Fruit fly (Drosophila melanogaster) whole organism, embryonic: Measurements from ENCODE around the gene dally.
A peak's percentile ranks its signal among the peaks of the same experiment; 100 is the strongest.

ENCODE experiments used
- Aef1 ChIP-seq: fragments of 200-800 bp; sonication (Bioruptor generic); IDR thresholded peaks from 3 replicates; pipeline ENCODE4 v1.3.6; 2022; ENCODE audit warnings: missing biosample characterization, missing genetic modification characterization
- BEAF-32 ChIP-seq: fragments of 200-800 bp; sonication (Bioruptor generic); optimal IDR thresholded peaks from 3 replicates; lab custom pipeline; 2017; ENCODE audit warnings: missing biosample characterization, missing genetic modification characterization, mild to moderate bottlenecking, moderate library complexity, missing genetic modification reagents
- Bgb ChIP-seq: fragments of 200-800 bp; sonication (Bioruptor generic); IDR thresholded peaks from 2 replicates; pipeline ENCODE4 v1.3.6; 2022; ENCODE audit warnings: missing biosample characterization, missing genetic modification characterization; ENCODE audit not compliant: partially characterized antibody
- CG10267 ChIP-seq: fragments of 200-800 bp; sonication (Bioruptor generic); optimal IDR thresholded peaks from 2 replicates; lab custom pipeline; 2018; ENCODE audit warnings: missing biosample characterization, mild to moderate bottlenecking, missing genetic modification characterization, moderate library complexity
- CG11398 ChIP-seq: fragments of 200-800 bp; sonication (Bioruptor generic); optimal IDR thresholded peaks from 2 replicates; lab custom pipeline; 2016; ENCODE audit warnings: missing biosample characterization, missing genetic modification characterization
- CG12219 ChIP-seq: fragments of 200-800 bp; sonication (Bioruptor generic); optimal IDR thresholded peaks from 3 replicates; lab custom pipeline; 2018; ENCODE audit warnings: missing biosample characterization, mild to moderate bottlenecking, missing genetic modification characterization
- CG14710 ChIP-seq: fragments of 200-800 bp; sonication (Bioruptor generic); optimal IDR thresholded peaks from 3 replicates; lab custom pipeline; 2019; ENCODE audit warnings: missing biosample characterization, mild to moderate bottlenecking, missing genetic modification characterization, moderate library complexity
- CG1792 ChIP-seq: fragments of 200-800 bp; sonication (Bioruptor generic); optimal IDR thresholded peaks from 2 replicates; lab custom pipeline; 2016; ENCODE audit warnings: missing biosample characterization, missing genetic modification characterization
- CG2120 ChIP-seq: fragments of 200-800 bp; sonication (Bioruptor generic); optimal IDR thresholded peaks from 3 replicates; lab custom pipeline; 2016; ENCODE audit warnings: missing biosample characterization, missing genetic modification characterization
- CG2712 ChIP-seq: fragments of 200-800 bp; optimal IDR thresholded peaks from 3 replicates; lab custom pipeline; 2019; ENCODE audit warnings: missing biosample characterization, mild to moderate bottlenecking, missing genetic modification characterization, moderate library complexity
- CG42726 ChIP-seq: fragments of 200-800 bp; sonication (Bioruptor generic); IDR thresholded peaks from 2 replicates; pipeline ENCODE4 v1.3.6; 2022; ENCODE audit warnings: missing biosample characterization, missing genetic modification characterization; ENCODE audit not compliant: partially characterized antibody
- CG7357 ChIP-seq: fragments of 200-800 bp; sonication (Bioruptor generic); IDR thresholded peaks from 3 replicates; pipeline ENCODE4 v1.3.6; 2022; ENCODE audit warnings: missing biosample characterization, missing genetic modification characterization
- CG8290 ChIP-seq, 3 experiments: fragments of 200-800 bp; sonication (Bioruptor generic); optimal IDR thresholded peaks; 2 replicates each; lab custom pipeline; 2016 to 2019; ENCODE audit warnings: missing biosample characterization in 3 of 3, missing genetic modification characterization in 3 of 3, mild to moderate bottlenecking in 2 of 3, moderate library complexity in 1 of 3
- CG8359 ChIP-seq: fragments of 200-800 bp; sonication (Bioruptor generic); optimal IDR thresholded peaks from 2 replicates; lab custom pipeline; 2017; ENCODE audit warnings: missing biosample characterization, mild to moderate bottlenecking, missing genetic modification characterization, borderline replicate concordance
- CG8388 ChIP-seq: fragments of 200-800 bp; sonication (Bioruptor generic); optimal IDR thresholded peaks from 2 replicates; lab custom pipeline; 2019; ENCODE audit warnings: missing biosample characterization, mild to moderate bottlenecking, missing genetic modification characterization, moderate library complexity
- CG8478 ChIP-seq: fragments of >200 bp; optimal IDR thresholded peaks from 2 replicates; lab custom pipeline; 2018
- CG9437 ChIP-seq: fragments of 200-800 bp; sonication (Bioruptor generic); optimal IDR thresholded peaks from 2 replicates; lab custom pipeline; 2018; ENCODE audit warnings: missing biosample characterization, mild to moderate bottlenecking, missing genetic modification characterization
- D ChIP-seq, 2 experiments: fragments of 200-800 bp in 1 of 2; fragments of >200 bp in 1 of 2; sonication (Bioruptor generic) in 1 of 2; optimal IDR thresholded peaks; 2 replicates in 1 of 2; 3 replicates in 1 of 2; lab custom pipeline; 2017; ENCODE audit warnings: mild to moderate bottlenecking in 1 of 2, missing biosample characterization in 1 of 2, missing genetic modification characterization in 1 of 2, missing genetic modification reagents in 1 of 2
- D19B ChIP-seq: fragments of 200-800 bp; sonication (Bioruptor generic); optimal IDR thresholded peaks from 2 replicates; lab custom pipeline; 2017; ENCODE audit warnings: missing biosample characterization, mild to moderate bottlenecking, missing genetic modification characterization
- Fer1 ChIP-seq: fragments of 200-800 bp; sonication (Bioruptor generic); optimal IDR thresholded peaks from 2 replicates; lab custom pipeline; 2017; ENCODE audit warnings: missing biosample characterization, mild to moderate bottlenecking, missing genetic modification characterization
- HLH3B ChIP-seq: fragments of 200-800 bp; sonication (Bioruptor generic); IDR thresholded peaks from 2 replicates; pipeline ENCODE4 v1.3.6; 2022; ENCODE audit warnings: missing biosample characterization, missing genetic modification characterization
- Hmr ChIP-seq: fragments of 200-800 bp; sonication (Bioruptor generic); optimal IDR thresholded peaks from 3 replicates; lab custom pipeline; 2017; ENCODE audit warnings: mild to moderate bottlenecking, missing biosample characterization, missing genetic modification reagents, missing genetic modification characterization
- Jarid2 ChIP-seq: fragments of 200-800 bp; sonication (Bioruptor generic); optimal IDR thresholded peaks from 3 replicates; lab custom pipeline; 2017; ENCODE audit warnings: mild to moderate bottlenecking, missing biosample characterization, missing genetic modification reagents, missing genetic modification characterization
- MBD-R2 ChIP-seq: fragments of 200-800 bp; sonication (Bioruptor generic); IDR thresholded peaks from 2 replicates; pipeline ENCODE4 v1.3.6; 2022; ENCODE audit warnings: missing biosample characterization, missing genetic modification characterization
- MESR4 ChIP-seq: fragments of 200-800 bp; sonication (Bioruptor generic); optimal IDR thresholded peaks from 2 replicates; lab custom pipeline; 2018; ENCODE audit warnings: missing biosample characterization, mild to moderate bottlenecking, missing genetic modification characterization, moderate library complexity
- NFAT ChIP-seq: fragments of 200-800 bp; sonication (Bioruptor generic); IDR thresholded peaks from 2 replicates; pipeline ENCODE4 v1.3.6; 2022; ENCODE audit warnings: missing biosample characterization, missing genetic modification characterization
- Ptx1 ChIP-seq: fragments of 200-800 bp; sonication (Bioruptor generic); IDR thresholded peaks from 2 replicates; pipeline ENCODE4 v1.3.6; 2022; ENCODE audit warnings: missing biosample characterization, missing genetic modification characterization
- Spps ChIP-seq: fragments of 200-800 bp; sonication (Bioruptor generic); optimal IDR thresholded peaks from 2 replicates; lab custom pipeline; 2018; ENCODE audit warnings: missing biosample characterization, mild to moderate bottlenecking, missing genetic modification characterization
- Taf1 ChIP-seq: fragments of 200-800 bp; sonication (Bioruptor generic); IDR thresholded peaks from 2 replicates; pipeline ENCODE4 v1.3.6; 2022; ENCODE audit warnings: missing biosample characterization, missing genetic modification characterization
- Tbp ChIP-seq: fragments of >200 bp; optimal IDR thresholded peaks from 2 replicates; lab custom pipeline; 2018; ENCODE audit warnings: missing biosample characterization, missing genetic modification characterization
- Vsx1 ChIP-seq: fragments of 200-800 bp; sonication (Bioruptor generic); optimal IDR thresholded peaks from 2 replicates; lab custom pipeline; 2017; ENCODE audit warnings: missing biosample characterization, mild to moderate bottlenecking, missing genetic modification characterization, missing genetic modification reagents
- bsh ChIP-seq, 2 experiments: fragments of 200-800 bp; sonication (Bioruptor generic); optimal IDR thresholded peaks; 2 replicates each; lab custom pipeline; 2017 to 2018; ENCODE audit warnings: mild to moderate bottlenecking in 2 of 2, missing biosample characterization in 2 of 2, missing genetic modification characterization in 2 of 2, moderate library complexity in 1 of 2
- cas ChIP-seq: fragments of 200-800 bp; sonication (Bioruptor generic); IDR thresholded peaks from 2 replicates; pipeline ENCODE4 v1.3.6; 2022; ENCODE audit warnings: missing biosample characterization, missing genetic modification characterization
- chinmo ChIP-seq: fragments of 200-800 bp; sonication (Bioruptor generic); IDR thresholded peaks from 4 replicates; pipeline ENCODE4 v1.3.6; 2022; ENCODE audit warnings: missing biosample characterization, missing genetic modification characterization; ENCODE audit not compliant: partially characterized antibody
- chn ChIP-seq: fragments of 200-800 bp; sonication (Bioruptor generic); optimal IDR thresholded peaks from 2 replicates; lab custom pipeline; 2016; ENCODE audit warnings: missing biosample characterization, missing genetic modification characterization
- corto ChIP-seq: fragments of 200-800 bp; sonication (Bioruptor generic); optimal IDR thresholded peaks from 2 replicates; lab custom pipeline; 2016; ENCODE audit warnings: missing biosample characterization, mild to moderate bottlenecking, missing genetic modification characterization, moderate library complexity
- crol ChIP-seq: fragments of 200-800 bp; sonication (Bioruptor generic); IDR thresholded peaks from 2 replicates; pipeline ENCODE4 v1.3.6; 2022; ENCODE audit warnings: missing biosample characterization, missing genetic modification characterization
- cwo ChIP-seq: fragments of 200-800 bp; sonication (Bioruptor generic); optimal IDR thresholded peaks from 3 replicates; lab custom pipeline; 2017; ENCODE audit warnings: missing biosample characterization, missing genetic modification characterization, mild to moderate bottlenecking, moderate library complexity, missing genetic modification reagents
- da ChIP-seq: fragments of 200-800 bp; sonication (Bioruptor generic); optimal IDR thresholded peaks from 2 replicates; lab custom pipeline; 2016; ENCODE audit warnings: missing biosample characterization, missing genetic modification characterization
- lola ChIP-seq, 3 experiments: fragments of >200 bp in 2 of 3; fragments of 200-800 bp in 1 of 3; sonication (Bioruptor generic) in 1 of 3; optimal IDR thresholded peaks; 2 replicates each; lab custom pipeline; 2017 to 2019; ENCODE audit warnings: missing biosample characterization in 3 of 3, missing genetic modification characterization in 3 of 3, mild to moderate bottlenecking in 1 of 3, moderate library complexity in 1 of 3
- nerfin-2 ChIP-seq: fragments of 200-800 bp; sonication (Bioruptor generic); IDR thresholded peaks from 2 replicates; pipeline ENCODE4 v1.3.6; 2022; ENCODE audit warnings: missing biosample characterization, missing genetic modification characterization; ENCODE audit not compliant: partially characterized antibody
- nmo ChIP-seq: fragments of 200-800 bp; sonication (Bioruptor generic); optimal IDR thresholded peaks from 2 replicates; lab custom pipeline; 2018; ENCODE audit warnings: missing biosample characterization, mild to moderate bottlenecking, missing genetic modification characterization, moderate library complexity
- odd ChIP-seq: fragments of 200-800 bp; sonication (Bioruptor generic); optimal IDR thresholded peaks from 2 replicates; lab custom pipeline; 2017; ENCODE audit warnings: missing biosample characterization, mild to moderate bottlenecking, missing genetic modification characterization
- schlank ChIP-seq: fragments of 200-800 bp; sonication (Bioruptor generic); optimal IDR thresholded peaks from 2 replicates; lab custom pipeline; 2018; ENCODE audit warnings: missing biosample characterization, mild to moderate bottlenecking, missing genetic modification characterization
- slp2 ChIP-seq: fragments of 200-800 bp; sonication (Bioruptor generic); optimal IDR thresholded peaks from 2 replicates; lab custom pipeline; 2016; ENCODE audit warnings: missing biosample characterization, missing genetic modification characterization
- sob ChIP-seq: fragments of 200-800 bp; sonication (Bioruptor generic); IDR thresholded peaks from 2 replicates; pipeline ENCODE4 v1.3.6; 2022; ENCODE audit warnings: missing biosample characterization, missing genetic modification characterization
- zf30C ChIP-seq: fragments of 200-800 bp; sonication (Bioruptor generic); optimal IDR thresholded peaks from 3 replicates; lab custom pipeline; 2018; ENCODE audit warnings: missing biosample characterization, mild to moderate bottlenecking, missing genetic modification characterization

The dally gene

dm6 chr3L:8839563-8840425 lies 12.5 kb downstream of the dally start (continued):
- no peak for TF ChIP-seq cwo
- no peak for TF ChIP-seq NFAT (GFP tag; lab: Robert Waterston, UW)
- no peak for TF ChIP-seq CG42726 (GFP tag; lab: Robert Waterston, UW)
- no peak for TF ChIP-seq CG2120 (GFP tag; lab: Kevin White, UChicago)
- TF ChIP-seq Fer1 (GFP tag; lab: Kevin White, UChicago), result no peak
- TF ChIP-seq CG1792, result no peak
- no peak for TF ChIP-seq Tbp (GFP tag; lab: Kevin White, UChicago)
- TF ChIP-seq Spps, result no peak
- TF ChIP-seq CG8478 (lab: Kevin White, UChicago), result no peak
- no peak for TF ChIP-seq da (GFP tag; lab: Kevin White, UChicago)
- no peak for TF ChIP-seq Ptx1 (GFP tag; lab: Robert Waterston, UW)
- peak; percentile 61 for TF ChIP-seq crol (GFP tag; lab: Robert Waterston, UW)
- TF ChIP-seq zf30C (GFP tag; lab: Kevin White, UChicago), result no peak
- TF ChIP-seq MESR4, result no peak
- peak; percentile 36 for TF ChIP-seq nmo
- no peak for TF ChIP-seq Bgb
- no peak for TF ChIP-seq CG9437 (GFP tag; lab: Kevin White, UChicago)
- no peak for TF ChIP-seq sob
- TF ChIP-seq HLH3B (GFP tag; lab: Robert Waterston, UW), result no peak
- TF ChIP-seq CG8388, result peak; percentile 20
- TF ChIP-seq Aef1, result no peak
- no peak for TF ChIP-seq chinmo (GFP tag; lab: Robert Waterston, UW)
- TF ChIP-seq CG2712 (tag; lab: Kevin White, UChicago), result peak; percentile 70
- TF ChIP-seq D (optimal IDR thresholded peaks at IDR 0.05; lab: Kevin White, UChicago), result no peak
- peak; percentile 32 for TF ChIP-seq D (GFP tag; optimal IDR thresholded peaks at IDR 0.05; lab: Kevin White, UChicago)
- TF ChIP-seq CG8290 (GFP tag; optimal IDR thresholded peaks at IDR 0.05; lab: Kevin White, UChicago), result no peak
- no peak for TF ChIP-seq CG8290 (tag; optimal IDR thresholded peaks at IDR 0.05; lab: Kevin White, UChicago)
- peak in 1 of 2 experiments; percentile 17 for TF ChIP-seq bsh (GFP tag; optimal IDR thresholded peaks at IDR 0.05; lab: Kevin White, UChicago)
- no peak for TF ChIP-seq nerfin-2 (GFP tag; lab: Robert Waterston, UW)
- no peak for TF ChIP-seq cas (GFP tag; lab: Robert Waterston, UW)
- TF ChIP-seq CG8359 (GFP tag; lab: Kevin White, UChicago), result peak; percentile 9
- TF ChIP-seq CG11398, result no peak
- no peak for TF ChIP-seq Hmr (GFP tag; lab: Kevin White, UChicago)
- TF ChIP-seq CG10267 (tag; lab: Kevin White, UChicago), result peak; percentile 45
- TF ChIP-seq chn (GFP tag; lab: Kevin White, UChicago), result no peak
- no peak for TF ChIP-seq CG12219 (GFP tag; lab: Kevin White, UChicago)
- no peak for TF ChIP-seq Vsx1
- no peak for TF ChIP-seq odd (GFP tag; lab: Kevin White, UChicago)
- no peak for TF ChIP-seq BEAF-32 (GFP tag; lab: Kevin White, UChicago)
- peak; percentile 56 for TF ChIP-seq CG14710 (tag; lab: Kevin White, UChicago)
- TF ChIP-seq corto (GFP tag; lab: Kevin White, UChicago), result peak; percentile 18
- no peak for TF ChIP-seq MBD-R2 (GFP tag; lab: Robert Waterston, UW)
- TF ChIP-seq lola (GFP tag; optimal IDR thresholded peaks at IDR 0.05; lab: Kevin White, UChicago), result peak in 1 of 3 experiments; percentile 63
- no peak for TF ChIP-seq CG7357
- TF ChIP-seq D19B (GFP tag; lab: Kevin White, UChicago), result peak; percentile 63
- TF ChIP-seq slp2 (GFP tag; lab: Kevin White, UChicago), result no peak
- TF ChIP-seq Jarid2 (GFP tag; lab: Kevin White, UChicago), result no peak
- no peak for TF ChIP-seq Taf1
- TF ChIP-seq schlank (tag; lab: Kevin White, UChicago), result no peak
